Worm (Caenorhabditis elegans) whole organism, midembryonic: ENCODE results near the gene mth-1.

ENCODE experiments used
- T22C8.4 ChIP-seq: fragments of 200-800 bp; sonication (Bioruptor generic); IDR thresholded peaks from 2 replicates; pipeline ENCODE4 v1.3.6; 2022; ENCODE audit warnings: missing genetic modification characterization, missing compliant biosample characterization
- cog-1 ChIP-seq: sonication (generic microtip); optimal IDR thresholded peaks from 2 replicates; lab custom pipeline; 2016; ENCODE audit warnings: missing genetic modification characterization, missing compliant biosample characterization
- flt-1 ChIP-seq: fragments of 200-800 bp; sonication (Bioruptor generic); IDR thresholded peaks from 2 replicates; pipeline ENCODE4 v1.3.6; 2022; ENCODE audit warnings: missing genetic modification characterization, missing compliant biosample characterization
- ref-1 ChIP-seq: fragments of 200-800 bp; sonication (Bioruptor generic); conservative IDR thresholded peaks from 2 replicates; pipeline ENCODE4 v1.3.6; 2022; ENCODE audit warnings: missing genetic modification reagents, missing genetic modification characterization, missing compliant biosample characterization
- ztf-23 ChIP-seq: fragments of 200-800 bp; sonication (Bioruptor generic); IDR thresholded peaks from 2 replicates; pipeline ENCODE4 v1.3.6; 2022; ENCODE audit warnings: missing genetic modification reagents, missing genetic modification characterization, missing compliant biosample characterization
- ztf-29 ChIP-seq: fragments of 200-800 bp; sonication (Bioruptor generic); IDR thresholded peaks from 2 replicates; pipeline ENCODE4 v1.3.6; 2022; ENCODE audit warnings: missing genetic modification reagents, missing genetic modification characterization, missing compliant biosample characterization

DNA sequence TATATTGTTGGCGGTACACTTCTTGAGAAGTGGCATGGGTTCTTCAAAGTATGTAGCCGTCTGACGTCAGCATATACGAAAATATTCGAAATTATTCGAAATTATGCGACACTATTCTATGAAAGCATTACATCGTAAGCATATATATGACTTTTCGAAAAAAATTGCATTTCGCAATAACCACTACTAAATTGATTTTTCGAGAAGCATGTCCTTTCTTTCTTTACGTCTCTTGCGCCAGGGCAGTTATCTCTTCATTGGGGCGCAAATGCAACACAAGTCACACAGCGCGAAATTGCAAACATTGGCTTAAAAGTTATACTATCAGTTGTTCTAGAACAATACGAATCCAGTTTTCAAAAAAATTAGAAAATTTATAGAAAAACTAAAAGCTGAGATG is 29.7 kb downstream of the mth-1 start:
- TF ChIP-seq ztf-29 (GFP tag; lab: Robert Waterston, UW) (no peak), flt-1 (GFP tag; lab: Robert Waterston, UW) (no peak), ref-1 (no peak), cog-1 (tag; lab: Kevin White, UChicago) (no peak), ztf-23 (no peak), T22C8.4 (GFP tag; lab: Robert Waterston, UW) (no peak)
